Fruit fly (Drosophila melanogaster): ENCODE data around the gene Icmt.

Icmt gene

DNA sequence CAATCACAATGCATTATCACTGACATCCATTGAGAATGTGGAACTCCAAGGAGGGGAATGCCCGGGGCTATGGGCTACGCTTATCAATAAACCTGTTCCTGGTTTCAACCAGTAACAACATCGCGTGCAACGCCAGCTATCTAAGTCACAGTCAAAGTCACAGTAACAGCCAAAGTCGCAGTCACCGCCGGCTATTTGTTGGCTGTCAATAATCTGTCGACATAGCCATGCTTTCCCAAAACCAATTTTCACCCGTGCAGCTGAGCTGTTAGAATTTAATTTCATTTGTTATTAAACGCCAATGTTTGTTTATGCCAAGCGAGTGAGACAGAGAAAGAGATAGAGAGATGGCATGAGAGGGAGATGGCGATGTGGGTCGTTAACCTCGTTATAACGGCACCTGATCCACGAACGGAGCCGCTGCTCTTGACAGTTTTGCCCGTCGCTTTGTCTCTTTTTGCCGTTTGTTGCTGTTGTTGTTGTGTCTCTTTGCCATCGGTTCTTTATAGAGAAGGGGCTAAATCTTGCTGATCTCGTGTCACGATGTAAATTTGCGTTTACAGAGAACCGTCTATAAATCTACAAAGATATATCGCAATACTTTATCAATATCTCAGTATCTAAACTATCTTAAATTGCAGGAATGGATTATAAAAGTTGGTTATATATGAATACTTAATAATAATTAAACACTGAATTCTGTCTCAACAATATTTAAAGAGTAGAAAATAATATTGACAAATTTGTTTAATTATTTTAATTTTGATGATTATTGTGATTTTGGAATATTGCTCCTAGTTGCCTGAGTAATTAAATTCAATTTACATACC lies 14.2 kb downstream of the Icmt start (continued):
- peak; percentile 80 for TF ChIP-seq abd-A (tag; optimal IDR thresholded peaks at IDR 0.05)
- no peak for TF ChIP-seq CG10959 (GFP tag; IDR thresholded peaks at IDR 0.05)
- no peak for TF ChIP-seq CG12942 (GFP tag; optimal IDR thresholded peaks at IDR 0.05)
- TF ChIP-seq fd64A (GFP tag; optimal IDR thresholded peaks at IDR 0.05), result peak; percentile 67
- TF ChIP-seq bbx (GFP tag; IDR thresholded peaks at IDR 0.05; ENCODE audit: partially characterized antibody), result 0 out of 2 replicates have a peak, but pooled peaks have one; percentile 26
- peak; percentile 54 for TF ChIP-seq CG2712 (tag; optimal IDR thresholded peaks at IDR 0.05)
- TF ChIP-seq Camta (GFP tag; optimal IDR thresholded peaks at IDR 0.05), result no peak
- no peak for TF ChIP-seq Ada2b (GFP tag; IDR thresholded peaks at IDR 0.05)
- TF ChIP-seq CG4820 (GFP tag; optimal IDR thresholded peaks at IDR 0.05), result peak; percentile 13
- TF ChIP-seq CG7556 (GFP tag; optimal IDR thresholded peaks at IDR 0.05), result peak; percentile 57
- peak; percentile 73; the same call in 1 of the 3 replicates for TF ChIP-seq CG2199 (GFP tag; IDR thresholded peaks at IDR 0.05)
- TF ChIP-seq CG3995 (GFP tag; optimal IDR thresholded peaks at IDR 0.05), result peak; percentile 96
- TF ChIP-seq Jarid2 (GFP tag; optimal IDR thresholded peaks at IDR 0.05), result no peak
- 0 out of 2 replicates have a peak, but pooled peaks have one; percentile 5 for TF ChIP-seq CG1024 (GFP tag; IDR thresholded peaks at IDR 0.05)
- peak; percentile 37 for TF ChIP-seq phol (tag; optimal IDR thresholded peaks at IDR 0.05)
- peak; percentile 65 for TF ChIP-seq Scr (GFP tag; IDR thresholded peaks at IDR 0.05; ENCODE audit: partially characterized antibody)
- peak; percentile 13 for TF ChIP-seq Nf-YB (GFP tag; optimal IDR thresholded peaks at IDR 0.05)
- TF ChIP-seq Dip3 (GFP tag; optimal IDR thresholded peaks at IDR 0.05), result no peak
- TF ChIP-seq CG9932 (GFP tag; IDR thresholded peaks at IDR 0.05), result 0 out of 2 replicates have a peak, but pooled peaks have one; percentile 5
- TF ChIP-seq C15 (GFP tag; IDR thresholded peaks at IDR 0.05), result no peak
- TF ChIP-seq CG8290 (GFP tag; optimal IDR thresholded peaks at IDR 0.05), result no peak
- peak in 1 of 2 experiments; percentile 61 for TF ChIP-seq CG8290 (tag; optimal IDR thresholded peaks at IDR 0.05)
- no peak for TF ChIP-seq eyg (GFP tag; optimal IDR thresholded peaks at IDR 0.05)
- TF ChIP-seq Ets65A (GFP tag), result no peak
- peak; percentile 35; the same call in 1 of the 2 replicates for TF ChIP-seq unc-4 (GFP tag; IDR thresholded peaks at IDR 0.05; ENCODE audit: partially characterized antibody)
- TF ChIP-seq CG18476 (GFP tag; optimal IDR thresholded peaks at IDR 0.05), result no peak
- TF ChIP-seq CG13424 (tag; optimal IDR thresholded peaks at IDR 0.05), result peak; percentile 10
- TF ChIP-seq Dref (GFP tag; IDR thresholded peaks at IDR 0.05), result no peak
- TF ChIP-seq CG6791 (GFP tag; IDR thresholded peaks at IDR 0.05; ENCODE audit: partially characterized antibody), result peak; percentile 50; the same call in 1 of the 3 replicates
- peak; percentile 18 for TF ChIP-seq CG8924 (tag; optimal IDR thresholded peaks at IDR 0.05)
- TF ChIP-seq CG9437 (GFP tag; optimal IDR thresholded peaks at IDR 0.05), result peak; percentile 40
- peak; percentile 93 for TF ChIP-seq CG15601 (tag; optimal IDR thresholded peaks at IDR 0.05)
- peak; percentile 40 for TF ChIP-seq grau (tag; optimal IDR thresholded peaks at IDR 0.05)
- TF ChIP-seq CG12659 (GFP tag; optimal IDR thresholded peaks at IDR 0.05), result peak; percentile 29
- TF ChIP-seq onecut (GFP tag; IDR thresholded peaks at IDR 0.05), result 0 out of 2 replicates have a peak, but pooled peaks have one; percentile 24
- peak; percentile 60; the same call in 2 of the 3 replicates for TF ChIP-seq CG16813 (GFP tag; IDR thresholded peaks at IDR 0.05; ENCODE audit: partially characterized antibody)
- peak; percentile 44; the same call in 1 of the 2 replicates for TF ChIP-seq vvl (GFP tag; IDR thresholded peaks at IDR 0.05)
- TF ChIP-seq cas (GFP tag; IDR thresholded peaks at IDR 0.05), result no peak
- TF ChIP-seq CG2678 (tag; optimal IDR thresholded peaks at IDR 0.05), result peak; percentile 42
- no peak for TF ChIP-seq Elba2 (GFP tag; optimal IDR thresholded peaks at IDR 0.05)
- TF ChIP-seq Aef1 (GFP tag; IDR thresholded peaks at IDR 0.05), result no peak
- TF ChIP-seq CG30403 (GFP tag; optimal IDR thresholded peaks at IDR 0.05), result peak; percentile 15
- peak; percentile 60 for TF ChIP-seq CG3407 (GFP tag; optimal IDR thresholded peaks at IDR 0.05)
- TF ChIP-seq nmo (GFP tag; optimal IDR thresholded peaks at IDR 0.05), result peak; percentile 30
- TF ChIP-seq crol (GFP tag; IDR thresholded peaks at IDR 0.05), result peak; percentile 24; the same call in 1 of the 2 replicates
- peak; percentile 21 for TF ChIP-seq CG12769 (tag; optimal IDR thresholded peaks at IDR 0.05)
- TF ChIP-seq row (GFP tag; IDR thresholded peaks at IDR 0.05), result peak; percentile 54
- TF ChIP-seq CG17612 (GFP tag; IDR thresholded peaks at IDR 0.05), result no peak
- no peak for TF ChIP-seq CG10321 (GFP tag; IDR thresholded peaks at IDR 0.05)

All from whole organism, embryonic.